Fruit fly (Drosophila melanogaster) whole organism, adult: ENCODE data around the gene CG17329.

Experiments
- CG11617 ChIP-seq: fragments of 200-800 bp; sonication (Bioruptor generic); optimal IDR thresholded peaks from 2 replicates; lab custom pipeline; 2017; ENCODE audit warnings: mild to moderate bottlenecking, missing biosample characterization, missing genetic modification reagents, missing genetic modification characterization
- CG12768 ChIP-seq: fragments of 200-800 bp; sonication (Bioruptor generic); optimal IDR thresholded peaks from 2 replicates; lab custom pipeline; 2017; ENCODE audit warnings: missing biosample characterization, missing genetic modification characterization, mild to moderate bottlenecking, moderate library complexity, missing genetic modification reagents
- CG14711 ChIP-seq: fragments of 200-800 bp; sonication (Bioruptor generic); optimal IDR thresholded peaks from 2 replicates; lab custom pipeline; 2018; ENCODE audit warnings: missing biosample characterization, mild to moderate bottlenecking, missing genetic modification characterization, moderate library complexity
- CG1620 ChIP-seq: fragments of 200-800 bp; sonication (Bioruptor generic); optimal IDR thresholded peaks from 2 replicates; lab custom pipeline; 2016; ENCODE audit warnings: missing biosample characterization, missing genetic modification characterization
- CG33017 ChIP-seq: fragments of 200-800 bp; sonication (Bioruptor generic); optimal IDR thresholded peaks from 2 replicates; lab custom pipeline; 2018; ENCODE audit warnings: missing biosample characterization, mild to moderate bottlenecking, missing genetic modification characterization, moderate library complexity
- CG5204 ChIP-seq: fragments of 200-800 bp; sonication (Bioruptor generic); optimal IDR thresholded peaks from 2 replicates; lab custom pipeline; 2016; ENCODE audit warnings: missing biosample characterization, missing genetic modification characterization
- CG7045 ChIP-seq: fragments of 200-800 bp; sonication (Bioruptor generic); optimal IDR thresholded peaks from 2 replicates; lab custom pipeline; 2017; ENCODE audit warnings: missing biosample characterization, mild to moderate bottlenecking, missing genetic modification characterization
- CG7101 ChIP-seq: fragments of 200-800 bp; sonication (Bioruptor generic); optimal IDR thresholded peaks from 2 replicates; lab custom pipeline; 2018; ENCODE audit warnings: missing biosample characterization, mild to moderate bottlenecking, missing genetic modification characterization, moderate library complexity
- Clk ChIP-seq: fragments of 200-800 bp; sonication (Bioruptor generic); optimal IDR thresholded peaks from 2 replicates; lab custom pipeline; 2017; ENCODE audit warnings: missing biosample characterization, missing genetic modification characterization
- Crg-1 ChIP-seq: fragments of 200-800 bp; sonication (Bioruptor generic); optimal IDR thresholded peaks from 2 replicates; lab custom pipeline; 2016; ENCODE audit warnings: missing biosample characterization, missing genetic modification characterization
- Hr96 ChIP-seq: fragments of 200-800 bp; sonication (Bioruptor generic); optimal IDR thresholded peaks from 2 replicates; lab custom pipeline; 2016; ENCODE audit warnings: missing biosample characterization, missing genetic modification characterization
- Mnt ChIP-seq: fragments of 200-800 bp; sonication (Bioruptor generic); optimal IDR thresholded peaks from 2 replicates; lab custom pipeline; 2016; ENCODE audit warnings: missing biosample characterization, mild to moderate bottlenecking, missing genetic modification characterization
- bab1 ChIP-seq: fragments of 200-800 bp; sonication (Bioruptor generic); optimal IDR thresholded peaks from 3 replicates; lab custom pipeline; 2019; ENCODE audit warnings: missing biosample characterization, mild to moderate bottlenecking, missing genetic modification characterization, moderate library complexity
- cic ChIP-seq: fragments of 200-800 bp; sonication (Bioruptor generic); optimal IDR thresholded peaks from 2 replicates; lab custom pipeline; 2017; ENCODE audit warnings: missing biosample characterization, mild to moderate bottlenecking, missing genetic modification characterization, moderate library complexity
- cnc ChIP-seq, 2 experiments: fragments of >200 bp; optimal IDR thresholded peaks; 2 replicates each; lab custom pipeline; 2017
- kay ChIP-seq: fragments of 200-800 bp; sonication (Bioruptor generic); peaks from one replicate; lab custom pipeline; 2016; ENCODE audit warnings: missing biosample characterization, missing genetic modification characterization, borderline replicate concordance
- ovo ChIP-seq: fragments of 200-800 bp; sonication (Bioruptor generic); optimal IDR thresholded peaks from 2 replicates; lab custom pipeline; 2016; ENCODE audit warnings: missing biosample characterization, missing genetic modification characterization
- pad ChIP-seq: fragments of 200-800 bp; sonication (Bioruptor generic); optimal IDR thresholded peaks from 3 replicates; lab custom pipeline; 2017; ENCODE audit warnings: missing biosample characterization, missing genetic modification characterization, mild to moderate bottlenecking, moderate library complexity, missing genetic modification reagents
- tj ChIP-seq: fragments of 200-800 bp; sonication (Bioruptor generic); optimal IDR thresholded peaks from 3 replicates; lab custom pipeline; 2017; ENCODE audit warnings: missing biosample characterization, mild to moderate bottlenecking, missing genetic modification characterization, moderate library complexity
- toe ChIP-seq: fragments of 200-800 bp; sonication (Bioruptor generic); optimal IDR thresholded peaks from 2 replicates; lab custom pipeline; 2016; ENCODE audit warnings: missing biosample characterization, missing genetic modification characterization

Gene CG17329

DNA sequence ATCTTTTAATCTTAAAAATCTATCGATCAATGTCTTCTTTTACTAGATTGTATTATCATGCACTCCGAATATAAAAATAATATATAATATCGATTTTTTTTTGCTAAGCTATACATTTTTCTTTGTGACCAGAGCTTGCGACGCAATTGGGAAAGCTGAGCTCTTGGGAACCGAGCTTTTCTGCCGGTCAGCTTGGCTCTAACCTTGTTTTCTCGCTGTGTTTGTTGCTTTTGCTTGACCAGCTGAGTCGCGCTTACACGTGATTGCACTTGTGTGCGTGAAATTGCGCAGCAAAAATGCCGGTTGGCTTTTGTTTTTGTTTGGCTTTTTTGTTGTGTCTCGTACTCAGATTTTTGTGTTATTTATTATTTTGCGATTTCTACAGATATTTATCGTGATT is 17.6 kb upstream of the CG17329 start:
- TF ChIP-seq tj (GFP tag; lab: Kevin White, UChicago) = peak; percentile 92
- TF ChIP-seq Mnt (GFP tag; lab: Kevin White, UChicago) = peak; percentile 6
- TF ChIP-seq cic (GFP tag; lab: Kevin White, UChicago) = peak; percentile 31
- no peak for TF ChIP-seq CG5204 (GFP tag; lab: Kevin White, UChicago)
- TF ChIP-seq CG33017 (tag; lab: Kevin White, UChicago) = peak; percentile 1
- TF ChIP-seq Hr96 (GFP tag; lab: Kevin White, UChicago) = no peak
- no peak for TF ChIP-seq Crg-1 (GFP tag; lab: Kevin White, UChicago)
- peak; percentile 53 for TF ChIP-seq kay (GFP tag; lab: Kevin White, UChicago)
- no peak for TF ChIP-seq CG7101 (tag; lab: Kevin White, UChicago)

DNA sequence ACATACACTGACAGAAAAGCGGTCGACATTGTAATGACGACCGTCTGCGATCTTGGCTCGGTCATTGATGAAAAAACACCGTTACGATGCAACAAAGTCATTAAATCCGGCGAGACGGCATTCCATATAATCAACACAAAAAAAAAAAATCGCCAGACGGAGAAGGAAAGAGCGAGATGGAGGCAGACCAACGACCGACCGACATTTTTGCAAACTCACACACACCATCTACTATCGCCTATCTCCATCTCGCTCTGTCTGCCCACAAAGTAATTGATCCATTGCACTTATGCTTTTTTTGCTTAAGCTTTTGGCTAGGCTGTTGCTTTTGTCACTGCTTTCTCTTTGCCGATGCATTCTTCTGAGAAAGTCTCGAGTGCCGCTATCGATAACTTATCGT is 17.0 kb upstream of the CG17329 start:
- peak; percentile 24 for TF ChIP-seq ovo
- no peak for TF ChIP-seq CG7101 (tag; lab: Kevin White, UChicago)
- no peak for TF ChIP-seq Clk (GFP tag; lab: Kevin White, UChicago)
- TF ChIP-seq CG1620 = no peak
- TF ChIP-seq cic (GFP tag; lab: Kevin White, UChicago) = peak; percentile 5
- peak; percentile 14 for TF ChIP-seq pad
- no peak for TF ChIP-seq CG12768 (GFP tag; lab: Kevin White, UChicago)
- no peak for TF ChIP-seq Crg-1 (GFP tag; lab: Kevin White, UChicago)
- TF ChIP-seq Mnt (GFP tag; lab: Kevin White, UChicago) = no peak
- peak; percentile 70 for TF ChIP-seq tj (GFP tag; lab: Kevin White, UChicago)

- TF ChIP-seq CG11617 (no peak), CG33017 (tag; lab: Kevin White, UChicago) (no peak), Clk (GFP tag; lab: Kevin White, UChicago) (no peak), CG7101 (tag; lab: Kevin White, UChicago) (no peak), CG12768 (GFP tag; lab: Kevin White, UChicago) (no peak), pad (no peak), CG5204 (GFP tag; lab: Kevin White, UChicago) (no peak), ovo (no peak), kay (GFP tag; lab: Kevin White, UChicago) (no peak), cic (GFP tag; lab: Kevin White, UChicago) (no peak), CG7045 (no peak)
Observed at dm6 chr2L:16275177-16275808, 15.8 kb upstream of the CG17329 start.

- TF ChIP-seq kay (GFP tag; lab: Kevin White, UChicago) (no peak), CG7045 (peak; percentile 7), tj (GFP tag; lab: Kevin White, UChicago) (peak; percentile 24), CG11617 (peak; percentile 30), Mnt (GFP tag; lab: Kevin White, UChicago) (no peak), cic (GFP tag; lab: Kevin White, UChicago) (no peak), Hr96 (GFP tag; lab: Kevin White, UChicago) (no peak), CG5204 (GFP tag; lab: Kevin White, UChicago) (peak; percentile 31), Clk (GFP tag; lab: Kevin White, UChicago) (peak; percentile 30), CG7101 (tag; lab: Kevin White, UChicago) (peak; percentile 26), CG33017 (tag; lab: Kevin White, UChicago) (no peak), CG14711 (tag; lab: Kevin White, UChicago) (peak; percentile 2), CG1620 (no peak), bab1 (GFP tag; lab: Kevin White, UChicago) (no peak), pad (peak; percentile 15), CG12768 (GFP tag; lab: Kevin White, UChicago) (no peak), ovo (no peak), cnc (optimal IDR thresholded peaks at IDR 0.05; lab: Kevin White, UChicago) (no peak), Crg-1 (GFP tag; lab: Kevin White, UChicago) (no peak), toe (no peak)
Observed at dm6 chr2L:16275809-16276178, 15.3 kb upstream of the CG17329 start.

DNA sequence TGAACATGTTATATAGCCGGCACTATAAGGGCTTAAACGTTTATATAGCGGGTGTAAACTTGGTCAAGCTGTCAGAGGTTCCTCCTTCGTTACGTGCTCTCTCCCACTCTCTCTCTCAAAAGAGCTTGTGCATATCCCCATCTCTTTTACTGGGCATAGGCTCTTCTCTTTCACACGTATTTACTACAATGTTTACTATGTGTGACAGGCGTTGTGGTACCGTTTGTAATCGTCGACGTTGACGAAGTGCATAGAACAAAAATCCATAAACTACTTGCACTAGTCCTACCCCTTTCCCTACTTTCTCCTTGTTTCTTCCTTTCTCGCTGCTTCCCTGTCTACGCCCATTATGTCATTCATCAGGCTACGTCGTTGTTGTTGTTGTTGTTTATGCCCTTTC is 14.3 kb upstream of the CG17329 start:
- TF ChIP-seq pad = peak; percentile 27
- no peak for TF ChIP-seq kay (GFP tag; lab: Kevin White, UChicago)
- peak; percentile 74 for TF ChIP-seq cic (GFP tag; lab: Kevin White, UChicago)
- TF ChIP-seq toe = no peak
- no peak for TF ChIP-seq CG11617
- TF ChIP-seq Clk (GFP tag; lab: Kevin White, UChicago) = no peak
- no peak for TF ChIP-seq CG7045
- TF ChIP-seq CG12768 (GFP tag; lab: Kevin White, UChicago) = no peak
- no peak for TF ChIP-seq Crg-1 (GFP tag; lab: Kevin White, UChicago)
- TF ChIP-seq bab1 (GFP tag; lab: Kevin White, UChicago) = no peak
- peak; percentile 24 for TF ChIP-seq CG7101 (tag; lab: Kevin White, UChicago)
- TF ChIP-seq cnc (optimal IDR thresholded peaks at IDR 0.05; lab: Kevin White, UChicago) = no peak

dm6 chr2L:16277922-16278321 is 13.2 kb upstream of the CG17329 start:
- no peak for TF ChIP-seq CG14711 (tag; lab: Kevin White, UChicago)
- no peak for TF ChIP-seq Clk (GFP tag; lab: Kevin White, UChicago)
- TF ChIP-seq CG5204 (GFP tag; lab: Kevin White, UChicago) = no peak
